Fruit fly (Drosophila melanogaster) whole organism, wandering third instar larva: Measurements from ENCODE around the gene Moe.

Experiments used
- Abd-B ChIP-seq: fragments of >200 bp; optimal IDR thresholded peaks from 2 replicates; lab custom pipeline; 2017; ENCODE audit warnings: missing biosample characterization, missing genetic modification characterization
- CG32264 ChIP-seq: fragments of 200-800 bp; sonication (Bioruptor generic); optimal IDR thresholded peaks from 2 replicates; lab custom pipeline; 2016; ENCODE audit warnings: missing biosample characterization, missing genetic modification characterization
- CG9705 ChIP-seq: fragments of 200-800 bp; sonication (Bioruptor generic); optimal IDR thresholded peaks from 2 replicates; lab custom pipeline; 2018; ENCODE audit warnings: missing biosample characterization, mild to moderate bottlenecking, missing genetic modification characterization
- CrebA ChIP-seq: fragments of 200-800 bp; sonication (Bioruptor generic); optimal IDR thresholded peaks from 2 replicates; lab custom pipeline; 2016; ENCODE audit warnings: missing biosample characterization, mild to moderate bottlenecking, missing genetic modification characterization, borderline replicate concordance
- GATAd ChIP-seq: sonication (Bioruptor generic); optimal IDR thresholded peaks from 2 replicates; lab custom pipeline; 2016; ENCODE audit warnings: missing biosample characterization, missing genetic modification characterization
- HLH106 ChIP-seq: fragments of 200-800 bp; optimal IDR thresholded peaks from 3 replicates; lab custom pipeline; 2019; ENCODE audit warnings: missing biosample characterization, mild to moderate bottlenecking, missing genetic modification characterization, moderate library complexity
- Hnf4 ChIP-seq: fragments of 200-800 bp; sonication (Bioruptor generic); optimal IDR thresholded peaks from 2 replicates; lab custom pipeline; 2016; ENCODE audit warnings: missing biosample characterization, mild to moderate bottlenecking, missing genetic modification characterization
- Hr83 ChIP-seq: fragments of 200-300 bp; sonication (Bioruptor generic); optimal IDR thresholded peaks from 2 replicates; lab custom pipeline; 2016; ENCODE audit warnings: missing biosample characterization, mild to moderate bottlenecking, missing genetic modification characterization, moderate library complexity; ENCODE audit not compliant: poor library complexity, severe bottlenecking
- Jra ChIP-seq: sonication (Bioruptor generic); optimal IDR thresholded peaks from 2 replicates; lab custom pipeline; 2016; ENCODE audit warnings: missing biosample characterization, missing genetic modification characterization
- Mio ChIP-seq: sonication (Bioruptor generic); optimal IDR thresholded peaks from 2 replicates; lab custom pipeline; 2016; ENCODE audit warnings: missing biosample characterization, missing genetic modification characterization
- Myc ChIP-seq: fragments of >200 bp; optimal IDR thresholded peaks from 2 replicates; lab custom pipeline; 2017
- OdsH ChIP-seq: fragments of 200-800 bp; sonication (Bioruptor generic); optimal IDR thresholded peaks from 2 replicates; lab custom pipeline; 2016; ENCODE audit warnings: missing biosample characterization, mild to moderate bottlenecking, missing genetic modification characterization
- Rel ChIP-seq, 2 experiments: fragments of 200-800 bp; sonication (Bioruptor generic) in 1 of 2; optimal IDR thresholded peaks; 2 replicates in 1 of 2; 3 replicates in 1 of 2; lab custom pipeline; 2016 to 2019; ENCODE audit warnings: mild to moderate bottlenecking in 2 of 2, missing biosample characterization in 2 of 2, missing genetic modification characterization in 2 of 2, moderate library complexity in 1 of 2
- Vsx2 ChIP-seq: fragments of 200-300, 225-300 bp; sonication (Bioruptor generic); optimal IDR thresholded peaks from 2 replicates; lab custom pipeline; 2018; ENCODE audit warnings: missing biosample characterization, missing genetic modification characterization; ENCODE audit not compliant: partially characterized antibody
- br ChIP-seq: fragments of 200-800 bp; sonication (Bioruptor generic); optimal IDR thresholded peaks from 2 replicates; lab custom pipeline; 2016; ENCODE audit warnings: missing biosample characterization, missing genetic modification characterization
- brk ChIP-seq: fragments of 200-800 bp; sonication (Bioruptor generic); optimal IDR thresholded peaks from 2 replicates; lab custom pipeline; 2016; ENCODE audit warnings: missing biosample characterization, mild to moderate bottlenecking, missing genetic modification characterization
- dmrt93B ChIP-seq: fragments of 200-800 bp; sonication (Bioruptor generic); optimal IDR thresholded peaks from 2 replicates; lab custom pipeline; 2018; ENCODE audit warnings: missing biosample characterization, mild to moderate bottlenecking, missing genetic modification characterization
- ey ChIP-seq: fragments of 200-800 bp; sonication (Bioruptor generic); optimal IDR thresholded peaks from 2 replicates; lab custom pipeline; 2016; ENCODE audit warnings: missing biosample characterization, missing genetic modification characterization
- foxo ChIP-seq, 2 experiments: fragments of 200-800 bp; sonication (Bioruptor generic); optimal IDR thresholded peaks; 2 replicates in 1 of 2; 3 replicates in 1 of 2; lab custom pipeline; 2016 to 2017; ENCODE audit warnings: missing biosample characterization in 2 of 2, missing genetic modification characterization in 2 of 2
- fru ChIP-seq: fragments of 200-800 bp; sonication (Bioruptor generic); optimal IDR thresholded peaks from 3 replicates; lab custom pipeline; 2016; ENCODE audit warnings: missing biosample characterization, mild to moderate bottlenecking, missing genetic modification characterization
- h ChIP-seq: fragments of 200-800 bp; sonication (Bioruptor generic); optimal IDR thresholded peaks from 3 replicates; lab custom pipeline; 2016; ENCODE audit warnings: missing biosample characterization, mild to moderate bottlenecking, missing genetic modification characterization
- jim ChIP-seq: fragments of 175-275, 200-325 bp; sonication (Bioruptor generic); optimal IDR thresholded peaks from 2 replicates; lab custom pipeline; 2016; ENCODE audit warnings: missing biosample characterization, mild to moderate bottlenecking, missing genetic modification characterization
- pan ChIP-seq: fragments of >200 bp; optimal IDR thresholded peaks from 2 replicates; lab custom pipeline; 2017
- rgr ChIP-seq: fragments of 200-800 bp; sonication (Bioruptor generic); optimal IDR thresholded peaks from 3 replicates; lab custom pipeline; 2016; ENCODE audit warnings: missing biosample characterization, mild to moderate bottlenecking, missing genetic modification characterization
- sv ChIP-seq: fragments of 200-800 bp; sonication (Bioruptor generic); optimal IDR thresholded peaks from 3 replicates; lab custom pipeline; 2016; ENCODE audit warnings: missing biosample characterization, missing genetic modification characterization
- usp ChIP-seq: fragments of >200 bp; optimal IDR thresholded peaks from 2 replicates; lab custom pipeline; 2017; ENCODE audit warnings: missing biosample characterization, missing genetic modification characterization
- woc ChIP-seq: sonication (Bioruptor generic); optimal IDR thresholded peaks from 2 replicates; lab custom pipeline; 2016; ENCODE audit warnings: missing biosample characterization, mild to moderate bottlenecking, missing genetic modification characterization

Moe gene

DNA sequence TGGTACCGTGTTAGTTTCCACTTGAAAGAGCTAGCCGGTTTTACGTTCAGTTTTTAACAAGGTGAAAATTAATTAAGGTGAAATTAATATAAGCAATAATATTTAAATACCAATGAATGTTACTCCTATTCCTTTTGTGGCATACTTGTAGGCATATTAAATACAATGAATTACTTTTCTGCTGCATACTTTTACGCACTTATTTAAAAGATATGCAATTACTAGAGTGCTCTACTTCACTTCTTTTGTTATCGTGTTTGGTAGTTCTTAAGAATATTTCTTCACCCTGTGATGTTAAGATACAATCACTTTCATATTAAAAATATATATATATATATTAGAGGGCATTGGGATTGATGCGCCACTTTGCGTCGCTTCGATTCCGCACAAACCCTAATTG, 13.7 kb upstream of the Moe start:
- TF ChIP-seq Abd-B (GFP tag; lab: Kevin White, UChicago) (no peak), h (GFP tag; lab: Kevin White, UChicago) (no peak), br (GFP tag; lab: Kevin White, UChicago) (no peak), brk (GFP tag; lab: Kevin White, UChicago) (no peak), CG9705 (GFP tag; lab: Kevin White, UChicago) (no peak), dmrt93B (GFP tag; lab: Kevin White, UChicago) (no peak), Rel (GFP tag; optimal IDR thresholded peaks at IDR 0.05; lab: Kevin White, UChicago) (no peak), Rel (tag; optimal IDR thresholded peaks at IDR 0.05; lab: Kevin White, UChicago) (no peak), CG32264 (GFP tag; lab: Kevin White, UChicago) (no peak), CrebA (GFP tag; lab: Kevin White, UChicago) (no peak), sv (GFP tag; lab: Kevin White, UChicago) (no peak), fru (GFP tag; lab: Kevin White, UChicago) (no peak), Hnf4 (GFP tag; lab: Kevin White, UChicago) (no peak), GATAd (no peak)

DNA sequence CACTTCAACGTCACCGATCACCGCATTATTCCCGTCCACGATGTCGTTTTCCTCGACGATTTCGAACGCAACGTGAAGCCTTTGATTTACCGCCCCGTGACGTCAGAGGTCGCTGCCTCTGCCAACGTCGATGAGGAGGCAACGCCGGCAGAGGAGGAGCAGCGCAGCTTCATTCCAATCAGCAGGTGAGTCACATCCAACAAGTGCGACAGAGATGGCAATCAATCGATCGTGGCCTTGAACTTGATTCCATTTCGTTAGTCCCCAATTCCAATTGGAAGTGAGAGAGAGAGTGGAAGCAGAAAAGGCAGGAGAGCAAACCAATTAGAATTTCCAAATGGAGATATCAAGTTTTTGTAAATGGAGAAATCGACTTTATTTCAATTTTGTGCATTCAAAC, 10.0 kb upstream of the Moe start:
- TF ChIP-seq Jra (GFP tag; lab: Kevin White, UChicago) (no peak), Vsx2 (GFP tag; lab: Kevin White, UChicago) (no peak), Myc (lab: Kevin White, UChicago) (no peak), pan (lab: Kevin White, UChicago) (no peak), OdsH (GFP tag; lab: Kevin White, UChicago) (no peak), woc (no peak), jim (GFP tag; lab: Kevin White, UChicago) (no peak), Mio (GFP tag; lab: Kevin White, UChicago) (no peak), CG32264 (GFP tag; lab: Kevin White, UChicago) (no peak), HLH106 (tag; lab: Kevin White, UChicago) (no peak), fru (GFP tag; lab: Kevin White, UChicago) (no peak), usp (no peak), Abd-B (GFP tag; lab: Kevin White, UChicago) (no peak), CrebA (GFP tag; lab: Kevin White, UChicago) (no peak), Hr83 (GFP tag; lab: Kevin White, UChicago) (no peak)

DNA sequence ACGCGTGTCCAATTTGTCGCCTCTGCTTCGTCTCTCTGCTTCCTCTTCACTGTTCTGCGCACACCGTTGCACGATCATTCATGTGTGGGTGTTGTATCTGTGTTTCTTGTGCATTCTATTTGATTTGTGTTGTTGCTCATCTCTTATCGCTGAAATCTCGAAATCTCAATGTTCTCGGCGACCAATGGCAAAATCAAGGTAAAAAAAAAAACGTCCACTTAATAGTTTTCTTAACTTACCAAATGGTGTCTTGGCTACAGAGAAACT, 9.3 kb upstream of the Moe start:
- TF ChIP-seq brk (GFP tag; lab: Kevin White, UChicago): no peak
- TF ChIP-seq OdsH (GFP tag; lab: Kevin White, UChicago): no peak
- TF ChIP-seq jim (GFP tag; lab: Kevin White, UChicago): no peak
- TF ChIP-seq dmrt93B (GFP tag; lab: Kevin White, UChicago): no peak

DNA sequence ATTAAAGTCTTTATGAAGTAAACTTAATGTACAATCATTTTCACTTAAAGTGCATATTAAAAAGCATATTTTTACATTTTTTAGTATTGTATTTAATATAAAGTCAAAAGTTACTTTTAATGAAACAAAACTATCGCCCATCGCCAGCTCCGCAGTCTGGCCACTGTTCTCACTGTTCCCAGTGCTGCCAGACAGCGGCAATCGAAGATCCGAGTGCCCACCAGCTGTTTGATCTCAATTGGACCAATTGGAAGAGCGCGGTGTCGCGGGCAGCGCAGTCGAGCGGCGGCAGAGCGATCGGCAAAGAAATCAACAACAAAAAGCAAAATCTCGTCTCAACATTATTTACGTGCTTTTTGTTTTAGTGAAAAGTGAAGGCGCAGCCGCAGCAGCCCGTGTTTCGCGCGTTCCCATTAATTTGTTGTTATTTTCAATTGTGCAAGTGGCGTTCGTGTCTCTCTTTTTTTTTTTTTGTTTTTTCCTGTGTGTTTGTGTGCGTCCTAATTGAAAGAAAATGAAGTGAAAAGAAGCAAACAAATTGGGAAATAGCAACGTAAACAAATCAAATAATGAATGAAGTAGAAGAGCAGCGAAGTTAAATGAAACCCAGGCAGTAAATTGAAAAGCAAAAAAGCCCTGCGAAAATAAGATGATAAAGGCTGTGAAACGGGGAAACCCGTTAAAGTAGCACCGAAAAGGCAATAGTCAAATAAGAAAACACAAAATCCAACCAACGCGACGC, 8.8 kb upstream of the Moe start, which contains the start of gene rdgA:
TSS of gene rdgA (plus strand) at position 264 of the 742 bp plus-strand sequence.
- TF ChIP-seq HLH106 (tag; lab: Kevin White, UChicago) (peak; percentile 42), br (GFP tag; lab: Kevin White, UChicago) (no peak), ey (GFP tag; lab: Kevin White, UChicago) (peak; percentile 16), rgr (GFP tag; lab: Kevin White, UChicago) (peak; percentile 15), OdsH (GFP tag; lab: Kevin White, UChicago) (no peak), Rel (GFP tag; optimal IDR thresholded peaks at IDR 0.05; lab: Kevin White, UChicago) (no peak), Rel (tag; optimal IDR thresholded peaks at IDR 0.05; lab: Kevin White, UChicago) (peak; percentile 51), Hnf4 (GFP tag; lab: Kevin White, UChicago) (peak; percentile 13), h (GFP tag; lab: Kevin White, UChicago) (peak; percentile 14), woc (peak; percentile 58), foxo (GFP tag; optimal IDR thresholded peaks at IDR 0.05; lab: Kevin White, UChicago) (peak in 1 of 2 experiments; percentile 45), fru (GFP tag; lab: Kevin White, UChicago) (no peak)
- TF ChIP-seq, all 38 proteins: peak for 8
